Fruit fly (Drosophila melanogaster) whole organism, adult: Measurements from ENCODE around the gene CG17065.

Experiments used
- CG11617 ChIP-seq: fragments of 200-800 bp; sonication (Bioruptor generic); optimal IDR thresholded peaks from 2 replicates; lab custom pipeline; 2017; ENCODE audit warnings: mild to moderate bottlenecking, missing biosample characterization, missing genetic modification reagents, missing genetic modification characterization
- CG14711 ChIP-seq: fragments of 200-800 bp; sonication (Bioruptor generic); optimal IDR thresholded peaks from 2 replicates; lab custom pipeline; 2018; ENCODE audit warnings: missing biosample characterization, mild to moderate bottlenecking, missing genetic modification characterization, moderate library complexity
- CG1620 ChIP-seq: fragments of 200-800 bp; sonication (Bioruptor generic); optimal IDR thresholded peaks from 2 replicates; lab custom pipeline; 2016; ENCODE audit warnings: missing biosample characterization, missing genetic modification characterization
- CG33017 ChIP-seq: fragments of 200-800 bp; sonication (Bioruptor generic); optimal IDR thresholded peaks from 2 replicates; lab custom pipeline; 2018; ENCODE audit warnings: missing biosample characterization, mild to moderate bottlenecking, missing genetic modification characterization, moderate library complexity
- CG7045 ChIP-seq: fragments of 200-800 bp; sonication (Bioruptor generic); optimal IDR thresholded peaks from 2 replicates; lab custom pipeline; 2017; ENCODE audit warnings: missing biosample characterization, mild to moderate bottlenecking, missing genetic modification characterization
- Clk ChIP-seq: fragments of 200-800 bp; sonication (Bioruptor generic); optimal IDR thresholded peaks from 2 replicates; lab custom pipeline; 2017; ENCODE audit warnings: missing biosample characterization, missing genetic modification characterization
- Hr96 ChIP-seq: fragments of 200-800 bp; sonication (Bioruptor generic); optimal IDR thresholded peaks from 2 replicates; lab custom pipeline; 2016; ENCODE audit warnings: missing biosample characterization, missing genetic modification characterization
- bab1 ChIP-seq: fragments of 200-800 bp; sonication (Bioruptor generic); optimal IDR thresholded peaks from 3 replicates; lab custom pipeline; 2019; ENCODE audit warnings: missing biosample characterization, mild to moderate bottlenecking, missing genetic modification characterization, moderate library complexity
- cic ChIP-seq: fragments of 200-800 bp; sonication (Bioruptor generic); optimal IDR thresholded peaks from 2 replicates; lab custom pipeline; 2017; ENCODE audit warnings: missing biosample characterization, mild to moderate bottlenecking, missing genetic modification characterization, moderate library complexity
- ovo ChIP-seq: fragments of 200-800 bp; sonication (Bioruptor generic); optimal IDR thresholded peaks from 2 replicates; lab custom pipeline; 2016; ENCODE audit warnings: missing biosample characterization, missing genetic modification characterization
- pad ChIP-seq: fragments of 200-800 bp; sonication (Bioruptor generic); optimal IDR thresholded peaks from 3 replicates; lab custom pipeline; 2017; ENCODE audit warnings: missing biosample characterization, missing genetic modification characterization, mild to moderate bottlenecking, moderate library complexity, missing genetic modification reagents
- toe ChIP-seq: fragments of 200-800 bp; sonication (Bioruptor generic); optimal IDR thresholded peaks from 2 replicates; lab custom pipeline; 2016; ENCODE audit warnings: missing biosample characterization, missing genetic modification characterization

- TF ChIP-seq CG33017 (tag; lab: Kevin White, UChicago), result no peak
- no peak for TF ChIP-seq toe
- no peak for TF ChIP-seq CG7045 (GFP tag; lab: Kevin White, UChicago)
- TF ChIP-seq CG1620 (GFP tag; lab: Kevin White, UChicago), result no peak
- no peak for TF ChIP-seq ovo
- no peak for TF ChIP-seq Clk (GFP tag; lab: Kevin White, UChicago)
- TF ChIP-seq CG11617 (GFP tag; lab: Kevin White, UChicago), result no peak
- no peak for TF ChIP-seq bab1 (GFP tag; lab: Kevin White, UChicago)
- TF ChIP-seq cic, result no peak
- no peak for TF ChIP-seq CG14711 (tag; lab: Kevin White, UChicago)
- TF ChIP-seq Hr96, result no peak
- TF ChIP-seq pad (GFP tag; lab: Kevin White, UChicago), result no peak
These were observed 17.4 kb downstream of the CG17065 start, which contains the start of gene obst-A for dm6 chrX:20239608-20239941.
